Fruit fly (Drosophila melanogaster) whole organism, embryonic: Measurements from ENCODE around the gene CG1847.

Experiments used
- Aef1 ChIP-seq: fragments of 200-800 bp; sonication (Bioruptor generic); IDR thresholded peaks from 3 replicates; pipeline ENCODE4 v1.3.6; 2022; ENCODE audit warnings: missing biosample characterization, missing genetic modification characterization
- B-H1 ChIP-seq: fragments of 200-800 bp; sonication (Bioruptor generic); IDR thresholded peaks from 3 replicates; pipeline ENCODE4 v1.3.6; 2022; ENCODE audit warnings: missing biosample characterization, missing genetic modification characterization
- BEAF-32 ChIP-seq: fragments of 200-800 bp; sonication (Bioruptor generic); optimal IDR thresholded peaks from 3 replicates; lab custom pipeline; 2017; ENCODE audit warnings: missing biosample characterization, missing genetic modification characterization, mild to moderate bottlenecking, moderate library complexity, missing genetic modification reagents
- CG10654 ChIP-seq: fragments of 200-800 bp; sonication (Bioruptor generic); optimal IDR thresholded peaks from 2 replicates; lab custom pipeline; 2016; ENCODE audit warnings: missing biosample characterization, missing genetic modification characterization
- CG10979 ChIP-seq: fragments of 200-800 bp; sonication (Bioruptor generic); optimal IDR thresholded peaks from 2 replicates; lab custom pipeline; 2018; ENCODE audit warnings: missing biosample characterization, mild to moderate bottlenecking, missing genetic modification characterization, moderate library complexity
- CG11398 ChIP-seq: fragments of 200-800 bp; sonication (Bioruptor generic); optimal IDR thresholded peaks from 2 replicates; lab custom pipeline; 2016; ENCODE audit warnings: missing biosample characterization, missing genetic modification characterization
- CG11696 ChIP-seq: fragments of 200-800 bp; sonication (Bioruptor generic); IDR thresholded peaks from 2 replicates; pipeline ENCODE4 v1.3.6; 2022; ENCODE audit warnings: missing biosample characterization, missing genetic modification characterization
- CG12236 ChIP-seq: fragments of 200-800 bp; sonication (Bioruptor generic); optimal IDR thresholded peaks from 2 replicates; lab custom pipeline; 2016; ENCODE audit warnings: missing biosample characterization, missing genetic modification characterization
- CG12299 ChIP-seq: fragments of 200-800 bp; sonication (Bioruptor generic); optimal IDR thresholded peaks from 2 replicates; lab custom pipeline; 2018; ENCODE audit warnings: missing biosample characterization, mild to moderate bottlenecking, missing genetic modification characterization
- CG12744 ChIP-seq: fragments of 200-800 bp; sonication (Bioruptor generic); optimal IDR thresholded peaks from 2 replicates; lab custom pipeline; 2016; ENCODE audit warnings: missing biosample characterization, missing genetic modification characterization
- CG2678 ChIP-seq: fragments of 200-800 bp; sonication (Bioruptor generic); optimal IDR thresholded peaks from 3 replicates; lab custom pipeline; 2019; ENCODE audit warnings: missing biosample characterization, mild to moderate bottlenecking, missing genetic modification characterization, moderate library complexity
- CG32532 ChIP-seq: fragments of 200-800 bp; sonication (Bioruptor generic); IDR thresholded peaks from 2 replicates; pipeline ENCODE4 v1.3.6; 2022; ENCODE audit warnings: missing biosample characterization, missing genetic modification characterization
- CG32772 ChIP-seq: fragments of 200-800 bp; sonication (Bioruptor generic); IDR thresholded peaks from 2 replicates; pipeline ENCODE4 v1.3.6; 2022; ENCODE audit warnings: missing biosample characterization, missing genetic modification characterization
- CG34224 ChIP-seq: fragments of 200-800 bp; sonication (Bioruptor generic); IDR thresholded peaks from 3 replicates; pipeline ENCODE4 v1.3.6; 2022; ENCODE audit warnings: missing biosample characterization, missing genetic modification characterization; ENCODE audit not compliant: partially characterized antibody
- CG3847 ChIP-seq: fragments of 200-800 bp; sonication (Bioruptor generic); IDR thresholded peaks from 2 replicates; pipeline ENCODE4 v1.3.6; 2022; ENCODE audit warnings: missing biosample characterization, missing genetic modification characterization
- CG8089 ChIP-seq: fragments of 200-800 bp; sonication (Bioruptor generic); optimal IDR thresholded peaks from 3 replicates; lab custom pipeline; 2016; ENCODE audit warnings: missing biosample characterization, missing genetic modification characterization
- CG9437 ChIP-seq: fragments of 200-800 bp; sonication (Bioruptor generic); optimal IDR thresholded peaks from 2 replicates; lab custom pipeline; 2018; ENCODE audit warnings: missing biosample characterization, mild to moderate bottlenecking, missing genetic modification characterization
- CG9817 ChIP-seq: fragments of 200-800 bp; sonication (Bioruptor generic); optimal IDR thresholded peaks from 2 replicates; lab custom pipeline; 2018; ENCODE audit warnings: missing biosample characterization, mild to moderate bottlenecking, missing genetic modification characterization, moderate library complexity
- CHES-1-like ChIP-seq: fragments of 200-800 bp; sonication (Bioruptor generic); optimal IDR thresholded peaks from 2 replicates; lab custom pipeline; 2016; ENCODE audit warnings: missing biosample characterization, missing genetic modification characterization
- Dref ChIP-seq: fragments of 200-800 bp; sonication (Bioruptor generic); IDR thresholded peaks from 2 replicates; pipeline ENCODE4 v1.3.6; 2022; ENCODE audit warnings: missing biosample characterization, missing genetic modification characterization
- H2.0 ChIP-seq: fragments of 200-800 bp; sonication (Bioruptor generic); IDR thresholded peaks from 2 replicates; pipeline ENCODE4 v1.3.6; 2022; ENCODE audit warnings: missing biosample characterization, missing genetic modification characterization
- HmgD ChIP-seq: fragments of 200-800 bp; sonication (Bioruptor generic); optimal IDR thresholded peaks from 3 replicates; lab custom pipeline; 2016; ENCODE audit warnings: missing biosample characterization, missing genetic modification characterization
- Hr78 ChIP-seq, 2 experiments: fragments of 200-800 bp in 1 of 2; fragments of >200 bp in 1 of 2; sonication (Bioruptor generic) in 1 of 2; optimal IDR thresholded peaks; 2 replicates each; lab custom pipeline; 2017 to 2019; ENCODE audit warnings: missing biosample characterization in 2 of 2, missing genetic modification characterization in 2 of 2, mild to moderate bottlenecking in 1 of 2, moderate library complexity in 1 of 2
- Nf-YA ChIP-seq: fragments of 200-800 bp; sonication (Bioruptor generic); IDR thresholded peaks from 2 replicates; pipeline ENCODE4 v1.3.6; 2022; ENCODE audit warnings: missing biosample characterization, missing genetic modification characterization
- Nf-YC ChIP-seq: fragments of 200-800 bp; optimal IDR thresholded peaks from 3 replicates; lab custom pipeline; 2019; ENCODE audit warnings: missing biosample characterization, mild to moderate bottlenecking, missing genetic modification characterization, moderate library complexity
- NfI ChIP-seq: fragments of 200-800 bp; sonication (Bioruptor generic); optimal IDR thresholded peaks from 3 replicates; lab custom pipeline; 2018; ENCODE audit warnings: missing biosample characterization, mild to moderate bottlenecking, missing genetic modification characterization, moderate library complexity
- Oaz ChIP-seq: fragments of 200-800 bp; sonication (Bioruptor generic); IDR thresholded peaks from 2 replicates; pipeline ENCODE4 v1.3.6; 2022; ENCODE audit warnings: missing biosample characterization, missing genetic modification characterization
- Opbp ChIP-seq: fragments of 200-800 bp; sonication (Bioruptor generic); IDR thresholded peaks from 3 replicates; pipeline ENCODE4 v1.3.6; 2022; ENCODE audit warnings: missing biosample characterization, missing genetic modification characterization; ENCODE audit not compliant: partially characterized antibody
- Optix ChIP-seq: fragments of 200-800 bp; sonication (Bioruptor generic); IDR thresholded peaks from 3 replicates; pipeline ENCODE4 v1.3.6; 2022; ENCODE audit warnings: missing biosample characterization, missing genetic modification characterization
- Side ChIP-seq: fragments of 200-800 bp; sonication (Bioruptor generic); optimal IDR thresholded peaks from 2 replicates; lab custom pipeline; 2016; ENCODE audit warnings: missing biosample characterization, missing genetic modification characterization
- Taf1 ChIP-seq: fragments of 200-800 bp; sonication (Bioruptor generic); IDR thresholded peaks from 2 replicates; pipeline ENCODE4 v1.3.6; 2022; ENCODE audit warnings: missing biosample characterization, missing genetic modification characterization
- al ChIP-seq: fragments of 200-800 bp; sonication (Bioruptor generic); IDR thresholded peaks from 2 replicates; pipeline ENCODE4 v1.3.6; 2022; ENCODE audit warnings: missing biosample characterization, missing genetic modification characterization
- bcd ChIP-seq: fragments of 200-800 bp; sonication (Bioruptor generic); optimal IDR thresholded peaks from 2 replicates; lab custom pipeline; 2017; ENCODE audit warnings: missing biosample characterization, mild to moderate bottlenecking, missing genetic modification characterization
- caup ChIP-seq: fragments of 200-800 bp; sonication (Bioruptor generic); optimal IDR thresholded peaks from 3 replicates; lab custom pipeline; 2017; ENCODE audit warnings: missing biosample characterization, mild to moderate bottlenecking, missing genetic modification characterization, moderate library complexity; ENCODE audit not compliant: severe bottlenecking
- gcm ChIP-seq: fragments of 200-800 bp; sonication (Bioruptor generic); optimal IDR thresholded peaks from 2 replicates; lab custom pipeline; 2019; ENCODE audit warnings: missing biosample characterization, mild to moderate bottlenecking, missing genetic modification characterization, moderate library complexity
- grau ChIP-seq: fragments of 200-800 bp; optimal IDR thresholded peaks from 3 replicates; lab custom pipeline; 2019; ENCODE audit warnings: missing biosample characterization, mild to moderate bottlenecking, missing genetic modification characterization, moderate library complexity
- gsb ChIP-seq: fragments of 200-800 bp; sonication (Bioruptor generic); IDR thresholded peaks from 2 replicates; pipeline ENCODE4 v1.3.6; 2022; ENCODE audit warnings: missing biosample characterization, missing genetic modification characterization
- lab ChIP-seq: fragments of 200-800 bp; sonication (Bioruptor generic); optimal IDR thresholded peaks from 3 replicates; lab custom pipeline; 2017; ENCODE audit warnings: missing biosample characterization, missing genetic modification characterization, mild to moderate bottlenecking, moderate library complexity, missing genetic modification reagents
- mirr ChIP-seq: fragments of 200-800 bp; sonication (Bioruptor generic); optimal IDR thresholded peaks from 3 replicates; lab custom pipeline; 2018; ENCODE audit warnings: missing biosample characterization, mild to moderate bottlenecking, missing genetic modification characterization
- oc ChIP-seq: fragments of 200-800 bp; sonication (Bioruptor generic); optimal IDR thresholded peaks from 2 replicates; lab custom pipeline; 2018; ENCODE audit warnings: missing biosample characterization, mild to moderate bottlenecking, missing genetic modification characterization, moderate library complexity
- otp ChIP-seq: fragments of 200-800 bp; sonication (Bioruptor generic); IDR thresholded peaks from 3 replicates; pipeline ENCODE4, ENCODE4 v1.3.6; 2022; ENCODE audit warnings: missing biosample characterization, missing genetic modification characterization
- phol ChIP-seq: fragments of 200-800 bp; sonication (Bioruptor generic); optimal IDR thresholded peaks from 3 replicates; lab custom pipeline; 2018; ENCODE audit warnings: missing biosample characterization, mild to moderate bottlenecking, missing genetic modification characterization, moderate library complexity
- row ChIP-seq: fragments of 200-800 bp; sonication (Bioruptor generic); IDR thresholded peaks from 3 replicates; pipeline ENCODE4 v1.3.6; 2022; ENCODE audit warnings: missing biosample characterization, missing genetic modification characterization
- scrt ChIP-seq: fragments of 200-800 bp; sonication (Bioruptor generic); optimal IDR thresholded peaks from 2 replicates; lab custom pipeline; 2018; ENCODE audit warnings: missing biosample characterization, mild to moderate bottlenecking, missing genetic modification characterization, moderate library complexity
- shn ChIP-seq: fragments of 200-800 bp; sonication (Bioruptor generic); optimal IDR thresholded peaks from 3 replicates; lab custom pipeline; 2016; ENCODE audit warnings: missing biosample characterization, missing genetic modification characterization
- slbo ChIP-seq: fragments of 200-800 bp; sonication (Bioruptor generic); IDR thresholded peaks from 2 replicates; pipeline ENCODE4 v1.3.6; 2022; ENCODE audit warnings: missing biosample characterization, missing genetic modification characterization
- vnd ChIP-seq: fragments of 200-800 bp; sonication (Bioruptor generic); IDR thresholded peaks from 3 replicates; pipeline ENCODE4 v1.3.6; 2022; ENCODE audit warnings: missing biosample characterization, missing genetic modification characterization; ENCODE audit not compliant: partially characterized antibody
- wek ChIP-seq: fragments of 200-800 bp; sonication (Bioruptor generic); optimal IDR thresholded peaks from 3 replicates; lab custom pipeline; 2018; ENCODE audit warnings: missing biosample characterization, mild to moderate bottlenecking, missing genetic modification characterization, moderate library complexity

The CG1847 gene

dm6 chrX:11848507-11849264 lies 20.3 kb upstream of the CG1847 start (continued):
- TF ChIP-seq CG9817 (tag; lab: Kevin White, UChicago) (peak; percentile 10), CG32772 (GFP tag; lab: Robert Waterston, UW) (peak; percentile 35), B-H1 (GFP tag; lab: Robert Waterston, UW) (peak; percentile 21; the same call in 1 of the 3 replicates), oc (peak; percentile 41), Nf-YC (peak; percentile 13), CG11696 (GFP tag; lab: Robert Waterston, UW) (no peak), slbo (peak; percentile 57), gcm (GFP tag; lab: Kevin White, UChicago) (peak; percentile 16), CG12236 (GFP tag; lab: Kevin White, UChicago) (no peak), Oaz (peak; percentile 35; the same call in 1 of the 2 replicates), mirr (peak; percentile 59), lab (GFP tag; lab: Kevin White, UChicago) (peak; percentile 53), Dref (no peak), row (GFP tag; lab: Robert Waterston, UW) (peak; percentile 55), wek (GFP tag; lab: Kevin White, UChicago) (no peak), Taf1 (GFP tag; lab: Robert Waterston, UW) (no peak), H2.0 (GFP tag; lab: Robert Waterston, UW) (0 out of 2 replicates have a peak, but pooled peaks have one; percentile 41), BEAF-32 (no peak), vnd (GFP tag; lab: Robert Waterston, UW) (no peak), al (GFP tag; lab: Robert Waterston, UW) (0 out of 2 replicates have a peak, but pooled peaks have one; percentile 32), CG34224 (GFP tag; lab: Robert Waterston, UW) (no peak), shn (GFP tag; lab: Kevin White, UChicago) (no peak), CG12299 (tag; lab: Kevin White, UChicago) (peak; percentile 13), CHES-1-like (GFP tag; lab: Kevin White, UChicago) (no peak), phol (tag; lab: Kevin White, UChicago) (peak; percentile 58), CG11398 (GFP tag; lab: Kevin White, UChicago) (no peak), scrt (GFP tag; lab: Kevin White, UChicago) (peak; percentile 31), CG32532 (GFP tag; lab: Robert Waterston, UW) (0 out of 2 replicates have a peak, but pooled peaks have one; percentile 8), CG10979 (tag; lab: Kevin White, UChicago) (peak; percentile 21), caup (GFP tag; lab: Kevin White, UChicago) (peak; percentile 34), CG8089 (GFP tag; lab: Kevin White, UChicago) (no peak), CG9437 (GFP tag; lab: Kevin White, UChicago) (peak; percentile 14), bcd (GFP tag; lab: Kevin White, UChicago) (peak; percentile 8), Optix (GFP tag; lab: Robert Waterston, UW) (no peak), CG3847 (GFP tag; lab: Robert Waterston, UW) (no peak), Nf-YA (0 out of 2 replicates have a peak, but pooled peaks have one; percentile 28), NfI (GFP tag; lab: Kevin White, UChicago) (no peak), CG2678 (tag; lab: Kevin White, UChicago) (peak; percentile 69), Hr78 (GFP tag; optimal IDR thresholded peaks at IDR 0.05; lab: Kevin White, UChicago) (no peak), gsb (no peak), Aef1 (0 out of 3 replicates have a peak, but pooled peaks have one; percentile 28), grau (tag; lab: Kevin White, UChicago) (peak; percentile 60), HmgD (no peak), Side (GFP tag; lab: Kevin White, UChicago) (no peak), CG10654 (peak; percentile 13), CG12744 (GFP tag; lab: Kevin White, UChicago) (no peak), Opbp (GFP tag; lab: Robert Waterston, UW) (no peak), otp (GFP tag; lab: Robert Waterston, UW) (0 out of 3 replicates have a peak, but pooled peaks have one; percentile 20)
